Worm (Caenorhabditis elegans) whole organism, mixed stage, embryonic: ENCODE measurements around the gene ZC477.7.

ENCODE experiments used
- ces-1 ChIP-seq: fragments of 150-350 bp; optimal IDR thresholded peaks from 2 replicates; lab custom pipeline; 2014; ENCODE audit warnings: missing biosample characterization, missing genetic modification reagents, missing genetic modification characterization
- elt-3 ChIP-seq: fragments of 150-350 bp; optimal IDR thresholded peaks from 2 replicates; lab custom pipeline; 2014; ENCODE audit warnings: missing biosample characterization, missing genetic modification characterization
- lin-13 ChIP-seq: fragments of 150-350 bp; optimal IDR thresholded peaks from 2 replicates; lab custom pipeline; 2014; ENCODE audit warnings: missing biosample characterization, missing genetic modification characterization
- lsy-2 ChIP-seq: fragments of 150-350 bp; optimal IDR thresholded peaks from 2 replicates; lab custom pipeline; 2014; ENCODE audit warnings: missing biosample characterization, missing genetic modification characterization
- sptf-1 ChIP-seq: sonication (generic microtip); optimal IDR thresholded peaks from 2 replicates; lab custom pipeline; 2017; ENCODE audit warnings: mild to moderate bottlenecking, missing genetic modification characterization, moderate library complexity, missing compliant biosample characterization
- zip-8 ChIP-seq: fragments of 150-350 bp; optimal IDR thresholded peaks from 2 replicates; lab custom pipeline; 2014; ENCODE audit warnings: missing biosample characterization, missing genetic modification characterization

DNA sequence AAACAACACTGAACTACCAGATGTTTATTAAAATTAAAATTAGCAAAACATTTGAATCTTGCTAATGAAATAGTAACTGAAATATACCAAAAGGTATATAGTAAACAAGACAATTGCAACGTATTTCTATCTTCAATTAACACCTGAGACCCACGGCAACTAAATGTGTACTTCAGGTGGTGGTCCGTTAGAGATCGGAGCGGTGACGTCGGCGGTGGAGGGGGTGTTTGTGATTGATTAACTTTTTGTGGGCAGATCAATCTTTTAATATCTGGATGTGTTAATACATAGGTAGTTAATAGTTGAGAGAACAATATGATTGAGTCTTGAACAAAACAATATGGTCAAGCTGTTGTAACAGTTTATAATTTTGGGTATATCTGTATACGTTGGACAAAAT, 15.2 kb downstream of the ZC477.7 start:
- TF ChIP-seq lsy-2 (tag; lab: Kevin White, UChicago) (no peak), elt-3 (tag; lab: Kevin White, UChicago) (no peak), sptf-1 (tag; lab: Kevin White, UChicago) (no peak), ces-1 (GFP tag; lab: Kevin White, UChicago) (no peak), zip-8 (tag; lab: Kevin White, UChicago) (no peak), lin-13 (tag; lab: Kevin White, UChicago) (no peak)
